Worm (Caenorhabditis elegans) whole organism, midembryonic: ENCODE results near the gene ant-1.1.

Source experiments
- T22C8.4 ChIP-seq: fragments of 200-800 bp; sonication (Bioruptor generic); IDR thresholded peaks from 2 replicates; pipeline ENCODE4 v1.3.6; 2022; ENCODE audit warnings: missing genetic modification characterization, missing compliant biosample characterization
- flt-1 ChIP-seq: fragments of 200-800 bp; sonication (Bioruptor generic); IDR thresholded peaks from 2 replicates; pipeline ENCODE4 v1.3.6; 2022; ENCODE audit warnings: missing genetic modification characterization, missing compliant biosample characterization
- klf-2 ChIP-seq: fragments of 200-800 bp; sonication (Bioruptor generic); conservative IDR thresholded peaks from 2 replicates; pipeline ENCODE4 v1.3.6; 2022; ENCODE audit warnings: missing genetic modification reagents, missing genetic modification characterization, missing compliant biosample characterization
- med-1 ChIP-seq: sonication (generic microtip); optimal IDR thresholded peaks from 2 replicates; lab custom pipeline; 2017; ENCODE audit warnings: missing genetic modification characterization, mild to moderate bottlenecking, missing compliant biosample characterization, antibody characterized with exemption, missing genetic modification reagents; ENCODE audit not compliant: insufficient read depth
- ref-1 ChIP-seq: fragments of 200-800 bp; sonication (Bioruptor generic); conservative IDR thresholded peaks from 2 replicates; pipeline ENCODE4 v1.3.6; 2022; ENCODE audit warnings: missing genetic modification reagents, missing genetic modification characterization, missing compliant biosample characterization
- ztf-23 ChIP-seq: fragments of 200-800 bp; sonication (Bioruptor generic); IDR thresholded peaks from 2 replicates; pipeline ENCODE4 v1.3.6; 2022; ENCODE audit warnings: missing genetic modification reagents, missing genetic modification characterization, missing compliant biosample characterization
- ztf-29 ChIP-seq: fragments of 200-800 bp; sonication (Bioruptor generic); IDR thresholded peaks from 2 replicates; pipeline ENCODE4 v1.3.6; 2022; ENCODE audit warnings: missing genetic modification reagents, missing genetic modification characterization, missing compliant biosample characterization

DNA sequence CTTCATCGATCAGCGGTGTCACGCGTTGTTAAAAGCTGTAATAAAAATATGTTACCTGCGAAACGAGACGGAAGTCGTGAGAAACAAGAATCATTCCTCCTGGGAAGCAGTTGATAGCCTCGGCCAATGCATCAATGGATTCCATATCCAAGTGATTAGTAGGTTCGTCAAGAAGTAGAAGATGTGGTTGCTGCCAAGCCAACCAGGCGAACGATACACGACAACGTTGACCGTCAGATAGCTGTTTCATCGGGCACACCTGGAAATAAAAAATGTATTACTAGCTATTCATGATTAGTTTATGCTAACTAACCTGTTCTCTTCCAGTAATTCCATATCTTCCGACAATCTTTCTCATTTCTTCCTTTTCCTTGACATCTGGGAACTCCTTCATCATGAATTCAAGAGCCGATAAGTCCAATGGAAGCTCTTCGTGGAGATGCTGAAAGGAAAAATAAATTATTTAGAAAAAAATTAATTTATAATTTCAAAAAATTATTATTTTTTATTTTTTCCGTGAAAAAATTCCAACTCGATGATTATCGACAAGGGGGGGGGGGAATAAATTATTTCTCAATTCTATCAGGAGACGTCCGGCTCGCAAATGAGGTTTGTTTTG is 3.9 kb upstream of the ant-1.1 start, which contains the start of gene tag-164:
- no peak for TF ChIP-seq ztf-23 (GFP tag; lab: Robert Waterston, UW)
- TF ChIP-seq flt-1 (GFP tag; lab: Robert Waterston, UW): no peak
- TF ChIP-seq med-1 (GFP tag; lab: Kevin White, UChicago): no peak
- TF ChIP-seq ztf-29: no peak
- TF ChIP-seq T22C8.4 (GFP tag; lab: Robert Waterston, UW): no peak
- TF ChIP-seq ref-1: no peak
- TF ChIP-seq klf-2: no peak
